Fruit fly (Drosophila melanogaster) whole organism, embryonic: ENCODE results near the gene fred.

Experiments
- CG12942 ChIP-seq: fragments of 200-800 bp; sonication (Bioruptor generic); optimal IDR thresholded peaks from 3 replicates; lab custom pipeline; 2016; ENCODE audit warnings: missing biosample characterization, missing genetic modification characterization
- CG17359 ChIP-seq: fragments of 200-800 bp; sonication (Bioruptor generic); optimal IDR thresholded peaks from 3 replicates; lab custom pipeline; 2018; ENCODE audit warnings: missing biosample characterization, mild to moderate bottlenecking, missing genetic modification characterization, moderate library complexity
- CG7963 ChIP-seq: fragments of 200-800 bp; sonication (Bioruptor generic); IDR thresholded peaks from 3 replicates; pipeline ENCODE4 v1.3.6; 2022; ENCODE audit warnings: missing biosample characterization, missing genetic modification characterization; ENCODE audit not compliant: partially characterized antibody
- Dad ChIP-seq: fragments of 200-800 bp; sonication (Bioruptor generic); optimal IDR thresholded peaks from 3 replicates; lab custom pipeline; 2016; ENCODE audit warnings: missing biosample characterization, missing genetic modification characterization
- Doc3 ChIP-seq: fragments of 200-800 bp; sonication (Bioruptor generic); IDR thresholded peaks from 3 replicates; pipeline ENCODE4 v1.3.6; 2022; ENCODE audit warnings: missing biosample characterization, missing genetic modification characterization; ENCODE audit not compliant: partially characterized antibody
- Vsx1 ChIP-seq: fragments of 200-800 bp; sonication (Bioruptor generic); optimal IDR thresholded peaks from 2 replicates; lab custom pipeline; 2017; ENCODE audit warnings: missing biosample characterization, mild to moderate bottlenecking, missing genetic modification characterization, missing genetic modification reagents
- bbx ChIP-seq: fragments of 200-800 bp; sonication (Bioruptor generic); IDR thresholded peaks from 2 replicates; pipeline ENCODE4 v1.3.6; 2022; ENCODE audit warnings: missing biosample characterization, missing genetic modification characterization; ENCODE audit not compliant: partially characterized antibody
- lmd ChIP-seq: fragments of 200-800 bp; sonication (Bioruptor generic); IDR thresholded peaks from 2 replicates; pipeline ENCODE4 v1.3.6; 2022; ENCODE audit warnings: missing biosample characterization, missing genetic modification characterization
- sd ChIP-seq: fragments of 200-800 bp; sonication (Bioruptor generic); optimal IDR thresholded peaks from 3 replicates; lab custom pipeline; 2018; ENCODE audit warnings: missing biosample characterization, mild to moderate bottlenecking, missing genetic modification characterization, moderate library complexity
- tll ChIP-seq, 2 experiments: fragments of 200-800 bp in 1 of 2; fragments of >200 bp in 1 of 2; sonication (Bioruptor generic) in 1 of 2; optimal IDR thresholded peaks; 2 replicates each; lab custom pipeline; 2017 to 2019; ENCODE audit warnings: missing biosample characterization in 2 of 2, missing genetic modification characterization in 2 of 2, mild to moderate bottlenecking in 1 of 2, moderate library complexity in 1 of 2

DNA sequence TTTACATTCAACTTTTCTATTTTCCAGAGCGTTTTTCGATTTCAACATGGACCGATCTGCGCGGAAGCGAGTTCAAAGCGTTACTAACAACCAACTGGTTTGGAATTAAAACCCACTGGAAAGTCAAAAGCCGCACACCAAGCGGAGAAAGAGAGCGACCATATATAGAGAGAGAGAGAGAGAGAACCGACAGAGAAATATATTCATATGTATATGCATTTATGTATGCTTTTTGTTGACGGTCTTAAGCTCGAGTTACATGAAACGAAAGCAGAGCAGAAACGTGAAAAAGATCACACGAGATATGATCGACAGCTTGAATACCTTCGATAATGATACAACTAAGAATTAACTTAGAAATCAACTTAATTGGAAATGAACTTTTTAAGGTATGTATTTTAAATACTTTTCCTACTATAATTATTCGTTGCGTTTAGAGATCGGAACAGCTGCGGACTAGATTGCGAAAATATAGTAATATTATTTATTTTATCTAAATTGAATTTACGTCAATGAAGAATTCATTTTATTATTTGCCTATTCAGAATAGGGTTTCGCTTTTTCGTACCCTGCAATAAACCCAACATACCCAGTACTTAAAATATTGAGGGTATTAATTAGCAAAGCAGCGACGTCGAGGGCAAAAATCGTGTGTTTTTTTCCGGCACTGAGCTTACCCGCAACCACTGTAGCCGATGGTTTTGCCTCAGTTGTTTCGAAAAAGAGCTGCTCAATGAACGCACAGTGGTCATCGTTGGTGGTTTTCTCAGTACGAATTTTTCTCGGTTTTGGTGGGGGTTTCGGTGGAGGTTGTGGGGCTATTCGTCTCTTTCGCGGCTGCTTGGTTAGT lies 102.5 kb downstream of the fred start:
- TF ChIP-seq tll (GFP tag; optimal IDR thresholded peaks at IDR 0.05; lab: Kevin White, UChicago) (no peak), Vsx1 (peak; percentile 73), CG7963 (GFP tag; lab: Robert Waterston, UW) (no peak), CG17359 (tag; lab: Kevin White, UChicago) (peak; percentile 26), lmd (GFP tag; lab: Robert Waterston, UW) (peak; percentile 66), sd (tag; lab: Kevin White, UChicago) (no peak), Dad (GFP tag; lab: Kevin White, UChicago) (no peak), Doc3 (GFP tag; lab: Robert Waterston, UW) (no peak), CG12942 (GFP tag; lab: Kevin White, UChicago) (no peak), bbx (GFP tag; lab: Robert Waterston, UW) (no peak)
